Worm (Caenorhabditis elegans): Measurements from ENCODE around the gene T06E8.2.

The T06E8.2 gene

DNA sequence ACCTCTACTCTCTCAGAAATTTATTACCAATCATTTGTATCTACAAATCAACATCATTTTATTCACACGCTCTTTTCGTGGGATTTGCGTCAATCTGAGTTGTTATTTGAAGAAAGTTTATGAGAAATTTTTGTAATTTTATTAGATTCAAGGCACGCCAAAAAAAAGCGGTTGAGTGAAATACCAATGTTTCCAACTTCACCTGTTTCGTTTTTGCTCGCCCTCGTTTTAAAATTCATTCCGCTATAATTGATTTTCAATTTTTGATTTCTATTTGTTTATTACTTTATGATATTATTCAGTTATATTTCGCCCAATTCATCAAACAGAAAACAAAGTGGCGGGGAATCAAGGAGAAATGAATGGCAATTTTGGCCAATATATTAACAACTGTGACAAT lies 35.5 kb downstream of the T06E8.2 start, which contains the start of gene K08H10.10:
Gene K08H10.10 (plus strand): TSS at position 301 of the 400 bp plus-strand sequence.
- TF ChIP-seq B0310.2 (tag; optimal IDR thresholded peaks at IDR 0.05) (no peak), tbx-11 (GFP tag; IDR thresholded peaks at IDR 0.05) (no peak), hnd-1 (tag; optimal IDR thresholded peaks at IDR 0.05) (no peak), tra-4 (tag; optimal IDR thresholded peaks at IDR 0.05) (no peak), ama-1 (optimal IDR thresholded peaks at IDR 0.05) (no peak), F13C5.2 (tag; optimal IDR thresholded peaks at IDR 0.05) (no peak), hmbx-1 (tag; optimal IDR thresholded peaks at IDR 0.05) (no peak), aly-1 (tag; optimal IDR thresholded peaks at IDR 0.05) (no peak)

DNA sequence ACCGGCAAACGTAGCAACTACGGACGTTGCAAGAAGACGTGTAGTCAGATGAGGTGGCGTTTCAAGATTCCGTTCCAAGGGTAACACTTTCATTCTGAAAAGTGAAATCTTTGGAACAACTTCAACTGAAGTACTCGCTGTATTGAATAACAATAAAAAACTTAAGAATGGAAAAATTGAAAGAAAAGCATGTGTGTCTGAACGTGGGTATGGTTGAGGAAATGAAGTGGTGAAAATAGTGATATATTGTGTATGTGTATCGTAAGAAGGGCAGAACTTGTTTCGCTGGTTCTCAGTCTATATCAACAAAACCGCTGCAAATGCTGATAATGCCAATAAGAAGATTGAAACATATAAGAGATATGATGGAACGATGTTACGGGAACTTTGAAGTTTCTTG lies 40.4 kb downstream of the T06E8.2 start, which contains the start of gene K08H10.6:
Gene K08H10.6 (minus strand): TSS at position 101 of the 400 bp plus-strand sequence.
- TF ChIP-seq ets-7 (tag; optimal IDR thresholded peaks at IDR 0.05) (no peak), scrt-1 (GFP tag; IDR thresholded peaks at IDR 0.05) (no peak)

- no peak for TF ChIP-seq F13C5.2 (tag; optimal IDR thresholded peaks at IDR 0.05)
- TF ChIP-seq ets-7 (tag; optimal IDR thresholded peaks at IDR 0.05): no peak
- no peak for TF ChIP-seq sea-1 (GFP tag; conservative IDR thresholded peaks at IDR 0.05)
- no peak for TF ChIP-seq hnd-1 (tag; optimal IDR thresholded peaks at IDR 0.05)
- no peak for TF ChIP-seq flt-1 (GFP tag; IDR thresholded peaks at IDR 0.05)
- TF ChIP-seq hmg-4 (GFP tag; optimal IDR thresholded peaks at IDR 0.05): no peak
- no peak for TF ChIP-seq ama-1 (optimal IDR thresholded peaks at IDR 0.05)
- no peak for TF ChIP-seq B0310.2 (tag; optimal IDR thresholded peaks at IDR 0.05)
- no peak for TF ChIP-seq ceh-13 (GFP tag; optimal IDR thresholded peaks at IDR 0.05)
Measured at ce11 chrV:9991610-9992009, 44.6 kb downstream of the T06E8.2 start, which contains the start of the genes rde-1 and trpp-6. Gene rde-1 (minus strand): TSS chrV:9991642. Gene trpp-6 (plus strand): TSS chrV:9991895.

DNA sequence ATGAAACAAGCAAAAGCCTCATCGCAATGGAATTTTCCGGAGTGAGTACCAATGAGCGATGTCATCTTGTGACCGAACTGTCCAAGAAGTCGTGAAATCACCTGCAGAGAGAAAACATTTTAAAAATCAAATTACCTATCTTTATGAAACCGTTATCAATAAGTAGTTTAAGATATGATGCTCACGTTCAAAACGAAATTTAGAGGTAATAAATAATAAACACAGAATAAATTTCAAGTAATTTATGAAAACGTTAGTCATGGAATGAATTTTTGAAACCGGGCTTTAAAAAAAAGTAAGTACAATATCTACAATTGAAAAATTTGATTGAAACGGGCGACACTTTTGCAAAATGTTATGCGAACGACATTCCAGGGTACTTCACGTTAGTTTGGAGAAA lies 48.5 kb downstream of the T06E8.2 start, which contains the start of gene C27H6.8:
Gene C27H6.8 (minus strand): TSS at position 101 of the 400 bp plus-strand sequence.
- TF ChIP-seq flt-1 (GFP tag; IDR thresholded peaks at IDR 0.05) (no peak), tbx-11 (GFP tag; IDR thresholded peaks at IDR 0.05) (no peak)

ce11 chrV:9986177-9986576 lies 50.0 kb downstream of the T06E8.2 start, which contains the start of gene rmd-2:
Gene rmd-2 (minus strand): TSS chrV:9986277.
- TF ChIP-seq flt-1 (GFP tag; IDR thresholded peaks at IDR 0.05) (no peak), hnd-1 (tag; optimal IDR thresholded peaks at IDR 0.05) (no peak), B0310.2 (tag; optimal IDR thresholded peaks at IDR 0.05) (no peak), sea-1 (GFP tag; conservative IDR thresholded peaks at IDR 0.05) (no peak), ets-7 (tag; optimal IDR thresholded peaks at IDR 0.05) (no peak), F13C5.2 (tag; optimal IDR thresholded peaks at IDR 0.05) (no peak), pes-1 (GFP tag; IDR thresholded peaks at IDR 0.05) (no peak), ceh-13 (GFP tag; optimal IDR thresholded peaks at IDR 0.05) (no peak), tbx-11 (GFP tag; IDR thresholded peaks at IDR 0.05) (no peak), hmbx-1 (tag; optimal IDR thresholded peaks at IDR 0.05) (no peak), hmg-4 (GFP tag; optimal IDR thresholded peaks at IDR 0.05) (no peak), ama-1 (optimal IDR thresholded peaks at IDR 0.05) (no peak), scrt-1 (GFP tag; IDR thresholded peaks at IDR 0.05) (no peak), tbx-37 (GFP tag; conservative IDR thresholded peaks at IDR 0.05) (no peak)

Data from whole organism, early embryonic.